Worm (Caenorhabditis elegans) whole organism, late embryonic: ENCODE data around the gene F20H11.4.

Source experiments
- C08G9.2 ChIP-seq: sonication (generic microtip); optimal IDR thresholded peaks from 2 replicates; lab custom pipeline; 2016; ENCODE audit warnings: mild to moderate bottlenecking, missing genetic modification characterization, moderate library complexity, missing compliant biosample characterization
- C38D4.7 ChIP-seq: fragments of 200-800 bp; sonication (Bioruptor generic); optimal IDR thresholded peaks from 2 replicates; lab custom pipeline; 2018; ENCODE audit warnings: mild to moderate bottlenecking, missing genetic modification characterization, moderate library complexity, missing compliant biosample characterization
- F13H6.1 ChIP-seq: sonication (generic microtip); optimal IDR thresholded peaks from 2 replicates; lab custom pipeline; 2016; ENCODE audit warnings: missing genetic modification characterization, missing compliant biosample characterization
- K02D7.2 ChIP-seq: sonication (generic microtip); optimal IDR thresholded peaks from 2 replicates; lab custom pipeline; 2017; ENCODE audit warnings: mild to moderate bottlenecking, missing genetic modification characterization, missing compliant biosample characterization
- T23F11.4 ChIP-seq: fragments of 200-800 bp; sonication (Bioruptor generic); optimal IDR thresholded peaks from 2 replicates; lab custom pipeline; 2018; ENCODE audit warnings: mild to moderate bottlenecking, missing genetic modification characterization, missing compliant biosample characterization
- ahr-1 ChIP-seq: sonication (generic microtip); optimal IDR thresholded peaks from 2 replicates; lab custom pipeline; 2016; ENCODE audit warnings: missing genetic modification characterization, missing compliant biosample characterization
- ceh-18 ChIP-seq: sonication (generic microtip); optimal IDR thresholded peaks from 2 replicates; lab custom pipeline; 2016; ENCODE audit warnings: missing genetic modification characterization, missing compliant biosample characterization
- ceh-2 ChIP-seq: sonication (generic microtip); optimal IDR thresholded peaks from 2 replicates; lab custom pipeline; 2016; ENCODE audit warnings: missing genotype, missing genetic modification characterization, missing compliant biosample characterization
- ceh-22 ChIP-seq: sonication (generic microtip); optimal IDR thresholded peaks from 2 replicates; lab custom pipeline; 2017; ENCODE audit warnings: missing biosample characterization, missing genetic modification characterization
- ceh-24 ChIP-seq: sonication (generic microtip); optimal IDR thresholded peaks from 2 replicates; lab custom pipeline; 2016; ENCODE audit warnings: mild to moderate bottlenecking, missing genetic modification characterization, missing compliant biosample characterization
- ceh-31 ChIP-seq: sonication (generic microtip); optimal IDR thresholded peaks from 2 replicates; lab custom pipeline; 2016; ENCODE audit warnings: missing genetic modification characterization, missing compliant biosample characterization
- ceh-45 ChIP-seq: fragments of 200-800 bp; sonication (Bioruptor generic); IDR thresholded peaks from 2 replicates; pipeline ENCODE4 v1.3.6; 2022; ENCODE audit warnings: missing genetic modification reagents, missing genetic modification characterization, missing compliant biosample characterization
- ceh-48 ChIP-seq: sonication (generic microtip); optimal IDR thresholded peaks from 2 replicates; lab custom pipeline; 2016; ENCODE audit warnings: missing genetic modification characterization, inconsistent platforms, missing compliant biosample characterization
- ceh-6 ChIP-seq: fragments of 200-800 bp; sonication (Bioruptor generic); optimal IDR thresholded peaks from 2 replicates; lab custom pipeline; 2018; ENCODE audit warnings: mild to moderate bottlenecking, missing genetic modification characterization, missing compliant biosample characterization
- che-1 ChIP-seq: sonication (generic microtip); optimal IDR thresholded peaks from 2 replicates; lab custom pipeline; 2016; ENCODE audit warnings: mild to moderate bottlenecking, missing genetic modification characterization, missing compliant biosample characterization
- dmd-4 ChIP-seq: sonication (generic microtip); optimal IDR thresholded peaks from 2 replicates; lab custom pipeline; 2016; ENCODE audit warnings: borderline replicate concordance, missing genetic modification characterization, missing compliant biosample characterization
- elt-2 ChIP-seq: sonication (generic microtip); optimal IDR thresholded peaks from 2 replicates; lab custom pipeline; 2016; ENCODE audit warnings: missing genetic modification reagents, missing genetic modification characterization, missing compliant biosample characterization
- ets-4 ChIP-seq: sonication (generic microtip); optimal IDR thresholded peaks from 2 replicates; lab custom pipeline; 2016; ENCODE audit warnings: missing genetic modification characterization, missing compliant biosample characterization
- eyg-1 ChIP-seq: sonication (generic microtip); optimal IDR thresholded peaks from 2 replicates; lab custom pipeline; 2016; ENCODE audit warnings: missing genotype, missing genetic modification characterization, missing compliant biosample characterization
- fax-1 ChIP-seq: sonication (generic microtip); optimal IDR thresholded peaks from 2 replicates; lab custom pipeline; 2016; ENCODE audit warnings: missing genotype, missing genetic modification characterization, missing compliant biosample characterization
- hlh-15 ChIP-seq: sonication (generic microtip); optimal IDR thresholded peaks from 2 replicates; lab custom pipeline; 2016; ENCODE audit warnings: missing genetic modification characterization, missing compliant biosample characterization
- hlh-30 ChIP-seq: sonication (generic microtip); optimal IDR thresholded peaks from 2 replicates; lab custom pipeline; 2017; ENCODE audit warnings: antibody characterized with exemption, missing genetic modification characterization, missing compliant biosample characterization; ENCODE audit not compliant: insufficient read depth
- lin-11 ChIP-seq: fragments of 200-800 bp; sonication (Bioruptor generic); optimal IDR thresholded peaks from 2 replicates; lab custom pipeline; 2018; ENCODE audit warnings: mild to moderate bottlenecking, missing genetic modification characterization, missing compliant biosample characterization
- madf-2 ChIP-seq: sonication (generic microtip); optimal IDR thresholded peaks from 2 replicates; lab custom pipeline; 2017; ENCODE audit warnings: missing genetic modification characterization, missing compliant biosample characterization
- nfya-1 ChIP-seq: sonication (generic microtip); optimal IDR thresholded peaks from 2 replicates; lab custom pipeline; 2017; ENCODE audit warnings: missing genetic modification characterization, mild to moderate bottlenecking, missing compliant biosample characterization, antibody characterized with exemption, moderate library complexity
- nhr-232 ChIP-seq: sonication (generic microtip); optimal IDR thresholded peaks from 2 replicates; lab custom pipeline; 2016; ENCODE audit warnings: missing genetic modification characterization, missing compliant biosample characterization
- odd-2 ChIP-seq: sonication (generic microtip); optimal IDR thresholded peaks from 2 replicates; lab custom pipeline; 2017; ENCODE audit warnings: antibody characterized with exemption, mild to moderate bottlenecking, missing genetic modification characterization, missing compliant biosample characterization
- pag-3 ChIP-seq: sonication (generic microtip); optimal IDR thresholded peaks from 2 replicates; lab custom pipeline; 2016; ENCODE audit warnings: missing compliant biosample characterization, missing genetic modification characterization, borderline replicate concordance
- pat-9 ChIP-seq: fragments of 200-800 bp; sonication (Bioruptor generic); optimal IDR thresholded peaks from 2 replicates; lab custom pipeline; 2018; ENCODE audit warnings: mild to moderate bottlenecking, missing genetic modification characterization, moderate library complexity, missing compliant biosample characterization
- pax-1 ChIP-seq: fragments of 150-350 bp; optimal IDR thresholded peaks from 2 replicates; lab custom pipeline; 2014; ENCODE audit warnings: missing biosample characterization, missing genetic modification characterization
- pha-4 ChIP-seq: fragments of 150-350 bp; optimal IDR thresholded peaks from 2 replicates; lab custom pipeline; 2018; ENCODE audit warnings: missing biosample characterization, missing genetic modification reagents, missing genetic modification characterization
- pros-1 ChIP-seq: fragments of 150-350 bp; optimal IDR thresholded peaks from 2 replicates; lab custom pipeline; 2014; ENCODE audit warnings: missing biosample characterization, missing genetic modification reagents, missing genetic modification characterization
- ref-2 ChIP-seq: sonication (generic microtip); optimal IDR thresholded peaks from 2 replicates; lab custom pipeline; 2016; ENCODE audit warnings: missing genetic modification characterization, missing compliant biosample characterization
- sox-2 ChIP-seq: fragments of 200-800 bp; sonication (Bioruptor generic); IDR thresholded peaks from 2 replicates; pipeline ENCODE4 v1.3.6; 2022; ENCODE audit warnings: missing genetic modification reagents, missing genetic modification characterization, missing compliant biosample characterization
- sox-4 ChIP-seq: sonication (generic microtip); optimal IDR thresholded peaks from 2 replicates; lab custom pipeline; 2017; ENCODE audit warnings: mild to moderate bottlenecking, missing genetic modification characterization, inconsistent platforms, missing compliant biosample characterization
- tbx-7 ChIP-seq: sonication (generic microtip); optimal IDR thresholded peaks from 2 replicates; lab custom pipeline; 2016; ENCODE audit warnings: missing genotype, missing genetic modification characterization, missing compliant biosample characterization
- ttx-3 ChIP-seq: sonication (generic microtip); optimal IDR thresholded peaks from 2 replicates; lab custom pipeline; 2016; ENCODE audit warnings: missing genetic modification reagents, missing genetic modification characterization, missing compliant biosample characterization
- unc-55 ChIP-seq: sonication (generic microtip); optimal IDR thresholded peaks from 2 replicates; lab custom pipeline; 2017; ENCODE audit warnings: missing biosample characterization, missing genetic modification reagents, missing genetic modification characterization
- unc-86 ChIP-seq: sonication (generic microtip); optimal IDR thresholded peaks from 2 replicates; lab custom pipeline; 2016; ENCODE audit warnings: missing genetic modification characterization, missing compliant biosample characterization
- zip-5 ChIP-seq: sonication (generic microtip); optimal IDR thresholded peaks from 2 replicates; lab custom pipeline; 2016; ENCODE audit warnings: missing genetic modification characterization, missing compliant biosample characterization

The F20H11.4 gene

DNA sequence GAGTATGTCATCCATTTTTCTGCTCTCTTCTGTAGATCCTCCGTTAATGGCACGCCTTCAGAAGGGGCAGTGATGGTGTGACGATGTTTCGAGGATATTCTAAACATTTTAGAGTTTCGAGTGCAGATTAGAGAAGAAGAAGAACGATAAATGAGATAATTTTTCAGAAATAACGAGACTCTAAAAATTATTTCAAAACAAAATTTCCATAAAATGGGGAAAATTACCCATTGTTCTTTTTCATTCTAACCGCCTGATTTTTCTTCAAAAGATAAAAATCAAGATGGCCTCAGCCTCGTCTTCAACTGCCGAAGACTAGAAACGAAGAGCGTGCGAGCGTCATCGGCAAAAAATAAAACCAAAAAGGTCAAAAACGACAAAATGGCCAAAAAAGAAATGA is 7.3 kb upstream of the F20H11.4 start, which contains the start of gene let-765:
Gene let-765, minus strand, starts transcription at position 101 of the 400 bp plus-strand sequence.
- TF ChIP-seq odd-2 (tag; lab: Kevin White, UChicago), result no peak
- TF ChIP-seq ceh-18 (tag; lab: Kevin White, UChicago), result no peak
- TF ChIP-seq ets-4 (tag; lab: Kevin White, UChicago), result no peak
- no peak for TF ChIP-seq unc-86 (tag; lab: Kevin White, UChicago)
- no peak for TF ChIP-seq ceh-24 (tag; lab: Kevin White, UChicago)
- no peak for TF ChIP-seq ceh-48 (tag; lab: Kevin White, UChicago)

DNA sequence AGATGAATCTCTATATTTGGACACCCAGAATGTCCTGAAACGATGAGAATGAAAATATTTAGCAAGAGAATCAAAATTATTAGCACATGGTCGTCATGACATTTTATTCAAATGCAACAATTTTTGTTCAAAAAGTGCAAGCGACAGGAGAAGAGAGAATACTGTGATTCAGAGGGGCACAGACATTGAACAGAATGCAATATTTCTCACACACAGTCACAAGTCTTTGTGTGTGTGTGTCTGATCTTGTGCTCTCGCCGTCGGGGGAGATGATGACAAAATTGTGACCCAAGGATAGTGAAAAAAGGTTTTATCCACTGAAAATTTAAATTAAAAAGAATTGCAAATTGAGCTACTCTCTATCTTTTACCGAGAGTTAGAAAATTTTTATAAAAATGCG is 5.2 kb upstream of the F20H11.4 start:
- TF ChIP-seq hlh-15 (tag; lab: Kevin White, UChicago) (no peak), K02D7.2 (tag; lab: Kevin White, UChicago) (no peak), ceh-22 (tag; lab: Kevin White, UChicago) (no peak), pat-9 (tag; lab: Kevin White, UChicago) (no peak), sox-4 (tag; lab: Kevin White, UChicago) (no peak), tbx-7 (tag; lab: Kevin White, UChicago) (no peak), madf-2 (tag; lab: Kevin White, UChicago) (no peak), ceh-2 (no peak), sox-2 (GFP tag; lab: Robert Waterston, UW) (no peak), pros-1 (tag; lab: Kevin White, UChicago) (no peak), C08G9.2 (tag; lab: Kevin White, UChicago) (no peak), unc-55 (GFP tag; lab: Kevin White, UChicago) (no peak), ceh-45 (GFP tag; lab: Robert Waterston, UW) (no peak), pag-3 (tag; lab: Kevin White, UChicago) (no peak), eyg-1 (tag; lab: Kevin White, UChicago) (no peak), ref-2 (tag; lab: Kevin White, UChicago) (no peak), odd-2 (tag; lab: Kevin White, UChicago) (no peak), che-1 (tag; lab: Kevin White, UChicago) (no peak)

DNA sequence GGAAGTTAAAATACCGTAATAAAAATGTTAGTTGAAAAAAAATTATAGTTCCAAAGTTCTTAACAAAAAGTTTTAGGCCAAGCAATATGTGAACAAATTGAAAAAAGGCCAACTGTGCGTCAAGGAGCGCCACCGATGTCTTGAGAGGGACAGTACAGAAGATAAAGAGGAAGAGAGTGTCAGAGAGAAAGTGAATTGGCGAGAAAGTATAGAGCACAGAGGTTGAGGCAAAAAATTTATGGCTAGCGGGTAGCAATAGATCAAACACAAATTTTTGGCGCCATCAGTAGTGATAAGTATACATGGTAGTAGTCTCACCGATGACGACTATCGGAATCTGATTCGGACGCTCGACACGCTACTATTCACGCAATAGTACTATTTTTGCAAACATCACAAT is 4.1 kb upstream of the F20H11.4 start:
- TF ChIP-seq ceh-6, result no peak
- TF ChIP-seq pha-4 (tag; lab: Kevin White, UChicago), result no peak
- TF ChIP-seq tbx-7 (tag; lab: Kevin White, UChicago), result no peak
- no peak for TF ChIP-seq madf-2 (tag; lab: Kevin White, UChicago)
- no peak for TF ChIP-seq T23F11.4 (GFP tag; lab: Kevin White, UChicago)
- TF ChIP-seq zip-5, result no peak
- TF ChIP-seq eyg-1 (tag; lab: Kevin White, UChicago), result no peak

ce11 chrIII:6605442-6605992 is 2.9 kb upstream of the F20H11.4 start:
- TF ChIP-seq ttx-3, result no peak
- peak; percentile 46 for TF ChIP-seq unc-55 (GFP tag; lab: Kevin White, UChicago)
- TF ChIP-seq nfya-1, result peak; percentile 8
- peak; percentile 4; the same call in 1 of the 2 replicates for TF ChIP-seq sox-2 (GFP tag; lab: Robert Waterston, UW)

- TF ChIP-seq ceh-22 (tag; lab: Kevin White, UChicago) (no peak), ceh-31 (tag; lab: Kevin White, UChicago) (peak; percentile 13), dmd-4 (tag; lab: Kevin White, UChicago) (no peak), elt-2 (tag; lab: Kevin White, UChicago) (no peak), nhr-232 (no peak), pros-1 (tag; lab: Kevin White, UChicago) (no peak), ahr-1 (tag; lab: Kevin White, UChicago) (no peak), lin-11 (no peak), eyg-1 (tag; lab: Kevin White, UChicago) (no peak), ceh-45 (GFP tag; lab: Robert Waterston, UW) (no peak), ets-4 (tag; lab: Kevin White, UChicago) (no peak), fax-1 (tag; lab: Kevin White, UChicago) (no peak), ceh-24 (tag; lab: Kevin White, UChicago) (no peak), che-1 (tag; lab: Kevin White, UChicago) (no peak), C08G9.2 (tag; lab: Kevin White, UChicago) (no peak), ceh-48 (tag; lab: Kevin White, UChicago) (no peak), pax-1 (tag; lab: Kevin White, UChicago) (no peak), C38D4.7 (GFP tag; lab: Kevin White, UChicago) (no peak), ceh-18 (tag; lab: Kevin White, UChicago) (peak; percentile 11), F13H6.1 (tag; lab: Kevin White, UChicago) (no peak), unc-55 (GFP tag; lab: Kevin White, UChicago) (peak; percentile 80), hlh-30 (tag; lab: Kevin White, UChicago) (peak; percentile 61), ttx-3 (no peak), madf-2 (tag; lab: Kevin White, UChicago) (no peak), T23F11.4 (GFP tag; lab: Kevin White, UChicago) (no peak), ref-2 (tag; lab: Kevin White, UChicago) (peak; percentile 26), sox-2 (GFP tag; lab: Robert Waterston, UW) (no peak)
These were observed 2.4 kb upstream of the F20H11.4 start for ce11 chrIII:6606022-6606467.
